Worm (Caenorhabditis elegans) whole organism, L4/young adult: ENCODE results near the gene amdh-1.

ENCODE experiments used
- dao-5 ChIP-seq: sonication (generic microtip); optimal IDR thresholded peaks from 2 replicates; lab custom pipeline; 2016; ENCODE audit warnings: missing genotype, missing genetic modification characterization, moderate library complexity, missing compliant biosample characterization
- him-1 ChIP-seq: sonication (generic microtip); optimal IDR thresholded peaks from 2 replicates; lab custom pipeline; 2016; ENCODE audit warnings: missing genotype, missing genetic modification reagents, missing genetic modification characterization, missing compliant biosample characterization

DNA sequence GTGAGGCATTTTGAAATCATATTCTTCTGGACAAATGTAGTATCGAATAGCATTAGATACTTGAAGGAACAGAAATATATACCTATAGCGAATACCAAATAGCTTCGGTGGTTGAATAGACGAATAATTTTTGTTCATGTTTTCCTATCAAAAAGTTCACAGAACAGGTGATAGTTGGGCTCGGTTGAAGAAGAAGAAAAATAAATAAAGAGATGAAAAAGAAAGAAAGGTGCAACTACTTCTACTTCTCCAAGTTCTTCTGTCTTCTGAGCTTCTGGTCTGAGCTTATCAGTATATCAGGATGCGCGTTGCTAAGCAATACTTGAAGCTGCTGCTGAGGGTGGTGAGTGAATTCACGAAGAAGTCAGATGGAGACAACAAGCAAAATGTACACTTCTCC is 37.7 kb upstream of the amdh-1 start, which contains the start of gene C23G10.10:
- TF ChIP-seq him-1 (tag; lab: Kevin White, UChicago), result no peak
- no peak for TF ChIP-seq dao-5 (tag; lab: Kevin White, UChicago)
